Worm (Caenorhabditis elegans): Measurements from ENCODE around the gene pll-1.

DNA sequence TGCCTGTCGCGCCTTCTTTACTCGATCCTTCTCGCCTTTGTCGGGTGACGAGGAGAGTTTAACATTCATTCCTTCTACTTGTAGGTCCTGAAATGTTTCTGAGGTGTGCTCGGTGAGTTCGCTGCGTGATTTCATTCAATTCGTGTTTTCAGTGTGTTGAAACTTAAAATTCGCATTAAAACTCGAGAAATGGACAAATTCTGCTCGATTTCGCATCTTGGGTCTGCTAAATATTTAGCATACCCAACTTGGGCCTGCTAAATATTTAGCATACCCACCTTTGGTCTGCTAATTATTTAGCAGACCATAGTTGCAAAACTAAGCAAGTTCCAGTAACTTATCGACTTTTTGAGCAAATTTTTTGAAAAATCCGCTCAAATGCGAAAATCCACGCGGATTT lies 18.4 kb upstream of the pll-1 start:
- TF ChIP-seq ztf-11 (tag; optimal IDR thresholded peaks at IDR 0.05) (no peak), aly-2 (tag; optimal IDR thresholded peaks at IDR 0.05) (no peak), dmd-8 (GFP tag; IDR thresholded peaks at IDR 0.05) (0 out of 2 replicates have a peak, but pooled peaks have one; percentile 49), unc-62 (GFP tag; optimal IDR thresholded peaks at IDR 0.05 in 1 of 2) (no peak), unc-62 (tag; optimal IDR thresholded peaks at IDR 0.05) (no peak)
